Fruit fly (Drosophila melanogaster) whole organism, embryonic: ENCODE measurements around the gene CG10587.

ENCODE experiments used
- Abd-B ChIP-seq: fragments of 200-800 bp; sonication (Bioruptor generic); optimal IDR thresholded peaks from 2 replicates; lab custom pipeline; 2018; ENCODE audit warnings: missing biosample characterization, mild to moderate bottlenecking, missing genetic modification characterization, moderate library complexity
- Atf6 ChIP-seq: fragments of 200-800 bp; sonication (Bioruptor generic); IDR thresholded peaks from 2 replicates; pipeline ENCODE4 v1.3.6; 2022; ENCODE audit warnings: missing biosample characterization, missing genetic modification characterization
- CG10366 ChIP-seq: fragments of 200-800 bp; sonication (Bioruptor generic); IDR thresholded peaks from 2 replicates; pipeline ENCODE4 v1.3.6; 2022; ENCODE audit warnings: missing biosample characterization, missing genetic modification characterization
- CG11093 ChIP-seq: fragments of 200-800 bp; sonication (Bioruptor generic); IDR thresholded peaks from 3 replicates; pipeline ENCODE4 v1.3.6; 2022; ENCODE audit warnings: missing biosample characterization, missing genetic modification characterization
- CG11456 ChIP-seq: fragments of 200-800 bp; sonication (Bioruptor generic); IDR thresholded peaks from 3 replicates; pipeline ENCODE4 v1.3.6; 2022; ENCODE audit warnings: missing biosample characterization, missing genetic modification characterization
- CG1603 ChIP-seq: fragments of 200-800 bp; sonication (Bioruptor generic); optimal IDR thresholded peaks from 2 replicates; lab custom pipeline; 2019; ENCODE audit warnings: missing biosample characterization, mild to moderate bottlenecking, missing genetic modification characterization, moderate library complexity
- CG6689 ChIP-seq: fragments of 200-800 bp; sonication (Bioruptor generic); IDR thresholded peaks from 2 replicates; pipeline ENCODE4 v1.3.6; 2022; ENCODE audit warnings: missing biosample characterization, missing genetic modification characterization
- CG7745 ChIP-seq: fragments of 200-800 bp; sonication (Bioruptor generic); optimal IDR thresholded peaks from 2 replicates; lab custom pipeline; 2018; ENCODE audit warnings: missing biosample characterization, mild to moderate bottlenecking, missing genetic modification characterization, moderate library complexity
- Camta ChIP-seq: fragments of 200-800 bp; sonication (Bioruptor generic); optimal IDR thresholded peaks from 2 replicates; lab custom pipeline; 2016; ENCODE audit warnings: missing biosample characterization, missing genetic modification characterization
- CrebB ChIP-seq: fragments of 200-800 bp; sonication (Bioruptor generic); optimal IDR thresholded peaks from 3 replicates; lab custom pipeline; 2018; ENCODE audit warnings: missing biosample characterization, mild to moderate bottlenecking, missing genetic modification characterization
- D19A ChIP-seq: fragments of 200-800 bp; optimal IDR thresholded peaks from 3 replicates; lab custom pipeline; 2019; ENCODE audit warnings: missing biosample characterization, mild to moderate bottlenecking, missing genetic modification characterization, moderate library complexity
- Deaf1 ChIP-seq: fragments of 200-800 bp; optimal IDR thresholded peaks from 3 replicates; lab custom pipeline; 2019; ENCODE audit warnings: missing biosample characterization, mild to moderate bottlenecking, missing genetic modification characterization, moderate library complexity
- Drgx ChIP-seq: fragments of 200-800 bp; sonication (Bioruptor generic); IDR thresholded peaks from 2 replicates; pipeline ENCODE4 v1.3.6; 2022; ENCODE audit warnings: missing biosample characterization, missing genetic modification characterization
- E2f1 ChIP-seq: fragments of 200-800 bp; sonication (Bioruptor generic); IDR thresholded peaks from 2 replicates; pipeline ENCODE4 v1.3.6; 2022; ENCODE audit warnings: missing biosample characterization, missing genetic modification characterization
- Fer2 ChIP-seq: fragments of 200-800 bp; sonication (Bioruptor generic); optimal IDR thresholded peaks from 2 replicates; lab custom pipeline; 2018; ENCODE audit warnings: missing biosample characterization, mild to moderate bottlenecking, missing genetic modification characterization, moderate library complexity
- Oli ChIP-seq: fragments of 200-800 bp; sonication (Bioruptor generic); optimal IDR thresholded peaks from 2 replicates; lab custom pipeline; 2018; ENCODE audit warnings: missing biosample characterization, mild to moderate bottlenecking, missing genetic modification characterization, moderate library complexity
- Six4 ChIP-seq: fragments of 200-800 bp; sonication (Bioruptor generic); optimal IDR thresholded peaks from 2 replicates; lab custom pipeline; 2016; ENCODE audit warnings: missing biosample characterization, missing genetic modification characterization
- Sox102F ChIP-seq: fragments of 200-800 bp; sonication (Bioruptor generic); optimal IDR thresholded peaks from 2 replicates; lab custom pipeline; 2018; ENCODE audit warnings: missing biosample characterization, mild to moderate bottlenecking, missing genetic modification characterization, moderate library complexity
- YL-1 ChIP-seq: fragments of 200-800 bp; sonication (Bioruptor generic); optimal IDR thresholded peaks from 3 replicates; lab custom pipeline; 2017; ENCODE audit warnings: missing biosample characterization, mild to moderate bottlenecking, missing genetic modification characterization
- aop ChIP-seq: fragments of 200-800 bp; sonication (Bioruptor generic); IDR thresholded peaks from 2 replicates; pipeline ENCODE4 v1.3.6; 2022; ENCODE audit warnings: missing biosample characterization, missing genetic modification characterization
- bsh ChIP-seq, 2 experiments: fragments of 200-800 bp; sonication (Bioruptor generic); optimal IDR thresholded peaks; 2 replicates each; lab custom pipeline; 2017 to 2018; ENCODE audit warnings: mild to moderate bottlenecking in 2 of 2, missing biosample characterization in 2 of 2, missing genetic modification characterization in 2 of 2, moderate library complexity in 1 of 2
- ci ChIP-seq: fragments of 200-800 bp; sonication (Bioruptor generic); IDR thresholded peaks from 3 replicates; pipeline ENCODE4 v1.3.6; 2022; ENCODE audit warnings: missing biosample characterization, missing genetic modification characterization
- corto ChIP-seq: fragments of 200-800 bp; sonication (Bioruptor generic); optimal IDR thresholded peaks from 2 replicates; lab custom pipeline; 2016; ENCODE audit warnings: missing biosample characterization, mild to moderate bottlenecking, missing genetic modification characterization, moderate library complexity
- crol ChIP-seq: fragments of 200-800 bp; sonication (Bioruptor generic); IDR thresholded peaks from 2 replicates; pipeline ENCODE4 v1.3.6; 2022; ENCODE audit warnings: missing biosample characterization, missing genetic modification characterization
- dmrt11E ChIP-seq: fragments of 200-800 bp; sonication (Bioruptor generic); optimal IDR thresholded peaks from 3 replicates; lab custom pipeline; 2018; ENCODE audit warnings: missing biosample characterization, mild to moderate bottlenecking, missing genetic modification characterization, moderate library complexity
- eve ChIP-seq, 2 experiments: fragments of >200 bp; optimal IDR thresholded peaks; 2 replicates each; lab custom pipeline; 2017; ENCODE audit warnings: missing biosample characterization in 2 of 2, missing genetic modification characterization in 2 of 2
- gce ChIP-seq: fragments of 200-800 bp; sonication (Bioruptor generic); IDR thresholded peaks from 3 replicates; pipeline ENCODE4 v1.3.6; 2022; ENCODE audit warnings: missing biosample characterization, missing genetic modification characterization
- gem ChIP-seq: fragments of 200-800 bp; sonication (Bioruptor generic); optimal IDR thresholded peaks from 2 replicates; lab custom pipeline; 2019; ENCODE audit warnings: missing biosample characterization, mild to moderate bottlenecking, missing genetic modification characterization, moderate library complexity
- gsb-n ChIP-seq: fragments of 200-800 bp; sonication (Bioruptor generic); optimal IDR thresholded peaks from 3 replicates; lab custom pipeline; 2018; ENCODE audit warnings: missing biosample characterization, mild to moderate bottlenecking, missing genetic modification characterization
- lbe ChIP-seq: fragments of 200-800 bp; sonication (Bioruptor generic); optimal IDR thresholded peaks from 2 replicates; lab custom pipeline; 2016; ENCODE audit warnings: missing biosample characterization, mild to moderate bottlenecking, missing genetic modification characterization
- nom ChIP-seq: fragments of 200-800 bp; sonication (Bioruptor generic); optimal IDR thresholded peaks from 2 replicates; lab custom pipeline; 2017; ENCODE audit warnings: missing biosample characterization, missing genetic modification characterization, mild to moderate bottlenecking, moderate library complexity, missing genetic modification reagents
- ranshi ChIP-seq: fragments of 200-800 bp; sonication (Bioruptor generic); IDR thresholded peaks from 2 replicates; pipeline ENCODE4 v1.3.6; 2022; ENCODE audit warnings: missing biosample characterization, missing genetic modification characterization
- row ChIP-seq: fragments of 200-800 bp; sonication (Bioruptor generic); IDR thresholded peaks from 3 replicates; pipeline ENCODE4 v1.3.6; 2022; ENCODE audit warnings: missing biosample characterization, missing genetic modification characterization
- tll ChIP-seq, 2 experiments: fragments of 200-800 bp in 1 of 2; fragments of >200 bp in 1 of 2; sonication (Bioruptor generic) in 1 of 2; optimal IDR thresholded peaks; 2 replicates each; lab custom pipeline; 2017 to 2019; ENCODE audit warnings: missing biosample characterization in 2 of 2, missing genetic modification characterization in 2 of 2, mild to moderate bottlenecking in 1 of 2, moderate library complexity in 1 of 2
- tx ChIP-seq: fragments of 200-800 bp; sonication (Bioruptor generic); optimal IDR thresholded peaks from 2 replicates; lab custom pipeline; 2016; ENCODE audit warnings: missing biosample characterization, missing genetic modification characterization
- vvl ChIP-seq: fragments of 200-800 bp; sonication (Bioruptor generic); IDR thresholded peaks from 2 replicates; pipeline ENCODE4 v1.3.6; 2022; ENCODE audit warnings: missing biosample characterization, missing genetic modification characterization
- zfh1 ChIP-seq: fragments of 200-800 bp; sonication (Bioruptor generic); IDR thresholded peaks from 3 replicates; pipeline ENCODE4 v1.3.6; 2022; ENCODE audit warnings: missing biosample characterization, missing genetic modification characterization

CG10587 gene

dm6 chr3L:20952622-20953618 lies 9.4 kb downstream of the CG10587 start (continued):
- peak; percentile 8 for TF ChIP-seq gem (tag; lab: Kevin White, UChicago)
- no peak for TF ChIP-seq Fer2
- TF ChIP-seq Oli = peak; percentile 11
- no peak for TF ChIP-seq tx
- TF ChIP-seq CrebB = no peak
- TF ChIP-seq E2f1 (GFP tag; lab: Robert Waterston, UW) = 0 out of 2 replicates have a peak, but pooled peaks have one; percentile 16
- TF ChIP-seq corto (GFP tag; lab: Kevin White, UChicago) = no peak
- no peak for TF ChIP-seq Camta (GFP tag; lab: Kevin White, UChicago)
- TF ChIP-seq CG11093 = 0 out of 3 replicates have a peak, but pooled peaks have one; percentile 29
- 0 out of 3 replicates have a peak, but pooled peaks have one; percentile 48 for TF ChIP-seq zfh1 (GFP tag; lab: Robert Waterston, UW)
- TF ChIP-seq Sox102F = peak; percentile 41
- TF ChIP-seq D19A (tag; lab: Kevin White, UChicago) = peak; percentile 73
- TF ChIP-seq CG11456 (GFP tag; lab: Robert Waterston, UW) = no peak
- TF ChIP-seq Atf6 (GFP tag; lab: Robert Waterston, UW) = no peak
- no peak for TF ChIP-seq tll (GFP tag; optimal IDR thresholded peaks at IDR 0.05; lab: Kevin White, UChicago)
- TF ChIP-seq vvl (GFP tag; lab: Robert Waterston, UW) = 0 out of 2 replicates have a peak, but pooled peaks have one; percentile 42
- no peak for TF ChIP-seq Abd-B (GFP tag; lab: Kevin White, UChicago)
- peak; percentile 65 for TF ChIP-seq Drgx (GFP tag; lab: Robert Waterston, UW)
- 0 out of 3 replicates have a peak, but pooled peaks have one; percentile 41 for TF ChIP-seq gce (GFP tag; lab: Robert Waterston, UW)
- no peak for TF ChIP-seq YL-1
- TF ChIP-seq aop (GFP tag; lab: Robert Waterston, UW) = no peak
- TF ChIP-seq ranshi = 0 out of 2 replicates have a peak, but pooled peaks have one; percentile 14
- TF ChIP-seq dmrt11E (tag; lab: Kevin White, UChicago) = peak; percentile 5
- TF ChIP-seq gsb-n (tag; lab: Kevin White, UChicago) = peak; percentile 46
- 0 out of 3 replicates have a peak, but pooled peaks have one; percentile 41 for TF ChIP-seq ci (GFP tag; lab: Robert Waterston, UW)
- peak; percentile 34 for TF ChIP-seq CG1603 (tag; lab: Kevin White, UChicago)
- TF ChIP-seq row (GFP tag; lab: Robert Waterston, UW) = 0 out of 3 replicates have a peak, but pooled peaks have one; percentile 29
- TF ChIP-seq CG7745 (tag; lab: Kevin White, UChicago) = peak; percentile 77
- peak; percentile 38 for TF ChIP-seq CG6689 (GFP tag; lab: Robert Waterston, UW)
- peak; percentile 27; the same call in 1 of the 2 replicates for TF ChIP-seq CG10366 (GFP tag; lab: Robert Waterston, UW)
- TF ChIP-seq Six4 = no peak

DNA sequence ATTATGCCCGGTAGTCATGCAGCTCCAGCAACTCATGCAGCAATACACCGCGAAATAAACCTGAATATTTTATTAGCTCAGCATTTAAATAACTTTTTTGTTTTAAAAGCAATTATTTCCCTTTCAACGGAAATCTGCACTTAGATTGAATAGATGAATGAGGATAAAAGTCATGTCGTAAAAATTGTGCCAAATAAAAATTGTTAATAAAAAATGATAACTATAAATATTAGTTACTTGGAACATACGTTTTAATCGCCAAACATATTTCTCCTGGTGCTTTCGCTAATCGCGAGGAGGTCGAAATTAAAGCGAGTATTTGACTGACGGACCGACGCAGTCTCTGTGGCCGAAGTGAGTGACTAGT lies 10.3 kb downstream of the CG10587 start:
- TF ChIP-seq nom (peak; percentile 12), Drgx (GFP tag; lab: Robert Waterston, UW) (0 out of 2 replicates have a peak, but pooled peaks have one; percentile 8), bsh (GFP tag; optimal IDR thresholded peaks at IDR 0.05; lab: Kevin White, UChicago) (peak in 1 of 2 experiments; percentile 13), Deaf1 (no peak), lbe (GFP tag; lab: Kevin White, UChicago) (peak; percentile 5), eve (GFP tag; optimal IDR thresholded peaks at IDR 0.05; lab: Kevin White, UChicago) (no peak), CG11093 (no peak), crol (GFP tag; lab: Robert Waterston, UW) (no peak)
